Worm (Caenorhabditis elegans) whole organism, L4 larva: Measurements from ENCODE around the gene tyra-3.
A peak's percentile ranks its signal among the peaks of the same experiment; 100 is the strongest.

Source experiments
- D1046.2 ChIP-seq: fragments of 200-800 bp; sonication (Bioruptor generic); IDR thresholded peaks from 2 replicates; pipeline ENCODE4 v1.3.6; 2022; ENCODE audit warnings: missing genetic modification characterization, missing compliant biosample characterization
- F26F4.8 ChIP-seq: fragments of 200-800 bp; sonication (Bioruptor generic); conservative IDR thresholded peaks from 2 replicates; pipeline ENCODE4 v1.3.6; 2022; ENCODE audit warnings: missing genetic modification characterization, missing compliant biosample characterization
- R02D3.7 ChIP-seq: fragments of 150-350 bp; sonication (generic microtip); optimal IDR thresholded peaks from 3 replicates; lab custom pipeline; 2014; ENCODE audit warnings: missing biosample characterization, missing genetic modification characterization
- T26A8.4 ChIP-seq: fragments of 200-800 bp; sonication (Bioruptor generic); IDR thresholded peaks from 2 replicates; pipeline ENCODE4 v1.3.6; 2022; ENCODE audit warnings: missing genetic modification characterization, missing compliant biosample characterization
- Y48G9A.11 ChIP-seq: fragments of 200-800 bp; sonication (Bioruptor generic); IDR thresholded peaks from 2 replicates; pipeline ENCODE4 v1.3.6; 2022; ENCODE audit warnings: missing genetic modification reagents, missing genetic modification characterization, missing compliant biosample characterization
- Y75B8A.6 ChIP-seq: fragments of 200-800 bp; sonication (Bioruptor generic); IDR thresholded peaks from 2 replicates; pipeline ENCODE4 v1.3.6; 2022; ENCODE audit warnings: missing genetic modification reagents, missing genetic modification characterization, missing compliant biosample characterization
- aha-1 ChIP-seq: fragments of 150-350 bp; peaks from one replicate; lab custom pipeline; 2014; ENCODE audit warnings: missing biosample characterization, missing genetic modification characterization
- aly-2 ChIP-seq: sonication (generic microtip); optimal IDR thresholded peaks from 2 replicates; lab custom pipeline; 2018; ENCODE audit warnings: missing biosample characterization, missing genetic modification characterization
- ama-1 ChIP-seq: fragments of 150-350 bp; optimal IDR thresholded peaks from 2 replicates; lab custom pipeline; 2014; ENCODE audit warnings: inconsistent platforms, mixed read lengths
- arid-1 ChIP-seq: fragments of 200-800 bp; sonication (Bioruptor generic); conservative IDR thresholded peaks from 2 replicates; pipeline ENCODE4 v1.3.6; 2022; ENCODE audit warnings: missing genetic modification reagents, missing genetic modification characterization, missing compliant biosample characterization
- ceh-20 ChIP-seq: fragments of 200-800 bp; sonication (Bioruptor generic); IDR thresholded peaks from 2 replicates; pipeline ENCODE4 v1.3.6; 2022; ENCODE audit warnings: missing genetic modification reagents, missing genetic modification characterization, missing compliant biosample characterization
- ceh-44 ChIP-seq: fragments of 200-800 bp; sonication (Bioruptor generic); IDR thresholded peaks from 2 replicates; pipeline ENCODE4 v1.3.6; 2022; ENCODE audit warnings: missing genetic modification reagents, missing genetic modification characterization, missing compliant biosample characterization
- ceh-82 ChIP-seq: sonication (generic microtip); optimal IDR thresholded peaks from 2 replicates; lab custom pipeline; 2017; ENCODE audit warnings: missing biosample characterization, missing genetic modification characterization
- cey-2 ChIP-seq: sonication (generic microtip); optimal IDR thresholded peaks from 3 replicates; lab custom pipeline; 2017; ENCODE audit warnings: missing genetic modification characterization, mild to moderate bottlenecking, missing compliant biosample characterization, antibody characterized with exemption, borderline replicate concordance; ENCODE audit not compliant: insufficient read depth
- ctbp-1 ChIP-seq: fragments of 200-800 bp; sonication (Bioruptor generic); IDR thresholded peaks from 2 replicates; pipeline ENCODE4 v1.3.6; 2022; ENCODE audit warnings: missing genetic modification reagents, missing genetic modification characterization, missing compliant biosample characterization
- daf-12 ChIP-seq: fragments of 150-350 bp; optimal IDR thresholded peaks from 2 replicates; lab custom pipeline; 2014; ENCODE audit warnings: missing biosample characterization, missing genetic modification reagents, missing genetic modification characterization
- daf-16 ChIP-seq, 3 experiments: sonication (generic microtip); optimal IDR thresholded peaks; 2 replicates each; lab custom pipeline; 2016 to 2017; ENCODE audit warnings: missing genetic modification characterization in 3 of 3, missing genetic modification reagents in 3 of 3, mild to moderate bottlenecking in 2 of 3, missing compliant biosample characterization in 2 of 3, missing biosample characterization in 1 of 3, moderate library complexity in 1 of 3
- daf-8 ChIP-seq: fragments of 200-800 bp; sonication (Bioruptor generic); IDR thresholded peaks from 2 replicates; pipeline ENCODE4 v1.3.6; 2022; ENCODE audit warnings: missing genetic modification characterization, missing compliant biosample characterization
- dmd-6 ChIP-seq: fragments of 200-800 bp; sonication (Bioruptor generic); IDR thresholded peaks from 2 replicates; pipeline ENCODE4 v1.3.6; 2022; ENCODE audit warnings: missing genetic modification reagents, missing genetic modification characterization, missing compliant biosample characterization
- dmd-9 ChIP-seq: fragments of 200-800 bp; sonication (Bioruptor generic); IDR thresholded peaks from 2 replicates; pipeline ENCODE4 v1.3.6; 2022; ENCODE audit warnings: missing genetic modification reagents, missing genetic modification characterization, missing compliant biosample characterization
- dve-1 ChIP-seq: sonication (generic microtip); optimal IDR thresholded peaks from 2 replicates; lab custom pipeline; 2017; ENCODE audit warnings: antibody characterized with exemption, mild to moderate bottlenecking, missing genetic modification characterization, missing compliant biosample characterization; ENCODE audit not compliant: insufficient read depth
- egl-27 ChIP-seq: sonication (generic microtip); optimal IDR thresholded peaks from 3 replicates; lab custom pipeline; 2017; ENCODE audit warnings: missing biosample characterization, missing genetic modification reagents, missing genetic modification characterization
- egl-43 ChIP-seq: fragments of 200-800 bp; sonication (Bioruptor generic); IDR thresholded peaks from 2 replicates; pipeline ENCODE4 v1.3.6; 2022; ENCODE audit warnings: missing genetic modification reagents, missing genetic modification characterization, missing compliant biosample characterization
- fkh-10 ChIP-seq: fragments of 150-350 bp; optimal IDR thresholded peaks from 2 replicates; lab custom pipeline; 2014; ENCODE audit warnings: missing biosample characterization, missing genetic modification reagents, missing genetic modification characterization
- fos-1 ChIP-seq: fragments of 150-350 bp; optimal IDR thresholded peaks from 2 replicates; lab custom pipeline; 2014; ENCODE audit warnings: missing biosample characterization, missing genetic modification characterization
- hif-1 ChIP-seq, 2 experiments: sonication (generic microtip); optimal IDR thresholded peaks; 2 replicates each; lab custom pipeline; 2016 to 2017; ENCODE audit warnings: missing compliant biosample characterization in 2 of 2, missing genetic modification characterization in 2 of 2, missing genetic modification reagents in 2 of 2, missing genotype in 2 of 2, mild to moderate bottlenecking in 1 of 2
- hlh-11 ChIP-seq: fragments of 200-800 bp; sonication (Bioruptor generic); optimal IDR thresholded peaks from 2 replicates; lab custom pipeline; 2018; ENCODE audit warnings: mild to moderate bottlenecking, missing genetic modification characterization, missing compliant biosample characterization
- hlh-30 ChIP-seq: sonication (generic microtip); optimal IDR thresholded peaks from 2 replicates; lab custom pipeline; 2017; ENCODE audit warnings: antibody characterized with exemption, mild to moderate bottlenecking, missing genetic modification characterization, missing compliant biosample characterization; ENCODE audit not compliant: insufficient read depth
- hmg-1.1 ChIP-seq: fragments of 200-800 bp; sonication (Bioruptor generic); IDR thresholded peaks from 2 replicates; pipeline ENCODE4 v1.3.6; 2022; ENCODE audit warnings: missing genetic modification reagents, missing genetic modification characterization, missing compliant biosample characterization
- lin-29 ChIP-seq: fragments of 200-800 bp; sonication (Bioruptor generic); IDR thresholded peaks from 2 replicates; pipeline ENCODE4 v1.3.6; 2022; ENCODE audit warnings: missing genetic modification reagents, missing genetic modification characterization, missing compliant biosample characterization
- lsy-2 ChIP-seq, 2 experiments: fragments of 150-350 bp in 1 of 2; sonication (generic microtip) in 1 of 2; optimal IDR thresholded peaks; 2 replicates each; lab custom pipeline; 2014 to 2017; ENCODE audit warnings: missing biosample characterization in 2 of 2, missing genetic modification characterization in 2 of 2
- madf-5 ChIP-seq, 2 experiments: fragments of 200-800 bp; sonication (Bioruptor generic); IDR thresholded peaks; 2 replicates each; pipeline ENCODE4 v1.3.6; 2022; ENCODE audit warnings: missing compliant biosample characterization in 2 of 2, missing genetic modification characterization in 2 of 2
- mxl-3 ChIP-seq: fragments of 200-800 bp; sonication (Bioruptor generic); optimal IDR thresholded peaks from 2 replicates; lab custom pipeline; 2018; ENCODE audit warnings: mild to moderate bottlenecking, missing genetic modification characterization, missing compliant biosample characterization
- nhr-11 ChIP-seq: fragments of 150-350 bp; optimal IDR thresholded peaks from 2 replicates; lab custom pipeline; 2014; ENCODE audit warnings: missing biosample characterization, missing genetic modification characterization
- nhr-111 ChIP-seq: fragments of 200-800 bp; sonication (Bioruptor generic); optimal IDR thresholded peaks from 2 replicates; lab custom pipeline; 2018; ENCODE audit warnings: mild to moderate bottlenecking, missing genetic modification characterization, missing compliant biosample characterization
- nhr-28 ChIP-seq: fragments of 150-350 bp; optimal IDR thresholded peaks from 2 replicates; lab custom pipeline; 2014; ENCODE audit warnings: missing biosample characterization, missing genetic modification characterization
- nhr-41 ChIP-seq: fragments of 200-800 bp; sonication (Bioruptor generic); IDR thresholded peaks from 2 replicates; pipeline ENCODE4 v1.3.6; 2022; ENCODE audit warnings: missing genetic modification reagents, missing genetic modification characterization, missing compliant biosample characterization
- nhr-76 ChIP-seq: fragments of 150-350 bp; optimal IDR thresholded peaks from 2 replicates; lab custom pipeline; 2014; ENCODE audit warnings: missing biosample characterization, missing genetic modification characterization
- nhr-77 ChIP-seq: fragments of 150-350 bp; optimal IDR thresholded peaks from 2 replicates; lab custom pipeline; 2014; ENCODE audit warnings: missing biosample characterization, missing genetic modification characterization
- rbr-2 ChIP-seq: sonication (generic microtip); optimal IDR thresholded peaks from 2 replicates; lab custom pipeline; 2016; ENCODE audit warnings: missing genotype, missing genetic modification characterization, missing compliant biosample characterization
- saeg-2 ChIP-seq: fragments of 200-800 bp; sonication (Bioruptor generic); IDR thresholded peaks from 2 replicates; pipeline ENCODE4 v1.3.6; 2022; ENCODE audit warnings: missing genetic modification reagents, missing genetic modification characterization, missing compliant biosample characterization
- sdz-12 ChIP-seq: fragments of 200-800 bp; sonication (Bioruptor generic); optimal IDR thresholded peaks from 2 replicates; lab custom pipeline; 2018; ENCODE audit warnings: mild to moderate bottlenecking, missing genetic modification characterization, missing compliant biosample characterization
- snpc-1.2 ChIP-seq: fragments of 200-800 bp; sonication (Bioruptor generic); IDR thresholded peaks from 2 replicates; pipeline ENCODE4 v1.3.6; 2022; ENCODE audit warnings: missing genetic modification reagents, missing genetic modification characterization, missing compliant biosample characterization
- snpc-4 ChIP-seq: fragments of 150-350 bp; optimal IDR thresholded peaks from 2 replicates; lab custom pipeline; 2014; ENCODE audit warnings: missing biosample characterization, missing genetic modification characterization
- spr-1 ChIP-seq: sonication (generic microtip); optimal IDR thresholded peaks from 2 replicates; lab custom pipeline; 2016; ENCODE audit warnings: mild to moderate bottlenecking, missing genetic modification characterization, missing compliant biosample characterization
- unc-130 ChIP-seq: sonication (generic microtip); optimal IDR thresholded peaks from 2 replicates; lab custom pipeline; 2016; ENCODE audit warnings: missing genetic modification reagents, missing genetic modification characterization, missing compliant biosample characterization
- zag-1 ChIP-seq: fragments of 150-350 bp; optimal IDR thresholded peaks from 2 replicates; lab custom pipeline; 2014; ENCODE audit warnings: missing biosample characterization, missing genetic modification characterization
- zfp-2 ChIP-seq: sonication (generic microtip); optimal IDR thresholded peaks from 2 replicates; lab custom pipeline; 2016; ENCODE audit warnings: mild to moderate bottlenecking, missing genetic modification characterization, missing compliant biosample characterization
- zip-2 ChIP-seq: fragments of 150-350 bp; optimal IDR thresholded peaks from 2 replicates; lab custom pipeline; 2014; ENCODE audit warnings: missing biosample characterization, missing genetic modification characterization
- ztf-7 ChIP-seq: fragments of 150-350 bp; optimal IDR thresholded peaks from 2 replicates; lab custom pipeline; 2014; ENCODE audit warnings: missing biosample characterization, missing genetic modification characterization

Gene tyra-3

ce11 chrX:4969228-4969627 lies 21.4 kb downstream of the tyra-3 start, which contains the start of gene M03F4.6 (continued):
- no peak for TF ChIP-seq dmd-9 (GFP tag; lab: Robert Waterston, UW)
- no peak for TF ChIP-seq saeg-2
- no peak for TF ChIP-seq cey-2 (tag; lab: Kevin White, UChicago)
- TF ChIP-seq ceh-44, result no peak
- TF ChIP-seq hlh-11 (tag; lab: Kevin White, UChicago), result peak; percentile 62
- TF ChIP-seq nhr-28 (tag; lab: Kevin White, UChicago), result no peak
- TF ChIP-seq sdz-12 (GFP tag; lab: Kevin White, UChicago), result no peak
- no peak for TF ChIP-seq zag-1 (tag; lab: Kevin White, UChicago)
- TF ChIP-seq Y75B8A.6 (GFP tag; lab: Robert Waterston, UW), result peak; percentile 65
- no peak for TF ChIP-seq ceh-82
- no peak for TF ChIP-seq R02D3.7 (tag; lab: Kevin White, UChicago)
- no peak for TF ChIP-seq zfp-2 (tag; lab: Kevin White, UChicago)
- TF ChIP-seq snpc-1.2 (GFP tag; lab: Robert Waterston, UW), result no peak
- TF ChIP-seq spr-1, result no peak
- peak; percentile 59 for TF ChIP-seq arid-1
- TF ChIP-seq hlh-30 (tag; lab: Kevin White, UChicago), result no peak
- TF ChIP-seq F26F4.8 (GFP tag; lab: Robert Waterston, UW), result no peak
- no peak for TF ChIP-seq egl-43 (GFP tag; lab: Robert Waterston, UW)
- no peak for TF ChIP-seq unc-130 (GFP tag; lab: Kevin White, UChicago)
- TF ChIP-seq egl-27 (tag; lab: Kevin White, UChicago), result no peak
- TF ChIP-seq snpc-4, result no peak
- peak; percentile 37; the same call in 1 of the 2 replicates for TF ChIP-seq ceh-20
- no peak for TF ChIP-seq fos-1
- TF ChIP-seq lsy-2 (tag; optimal IDR thresholded peaks at IDR 0.05; lab: Kevin White, UChicago), result peak in 1 of 2 experiments; percentile 56
- TF ChIP-seq hmg-1.1 (GFP tag; lab: Robert Waterston, UW), result peak; percentile 55; the same call in 1 of the 2 replicates
- no peak for TF ChIP-seq nhr-11 (tag; lab: Kevin White, UChicago)
- TF ChIP-seq ztf-7 (tag; lab: Kevin White, UChicago), result no peak

- no peak for TF ChIP-seq daf-12
- TF ChIP-seq nhr-77 (tag; lab: Kevin White, UChicago), result no peak
- no peak for TF ChIP-seq aly-2 (tag; lab: Kevin White, UChicago)
- TF ChIP-seq zfp-2 (tag; lab: Kevin White, UChicago), result no peak
- no peak for TF ChIP-seq nhr-111 (GFP tag; lab: Kevin White, UChicago)
- no peak for TF ChIP-seq mxl-3 (GFP tag; lab: Kevin White, UChicago)
- TF ChIP-seq daf-8 (GFP tag; lab: Robert Waterston, UW), result no peak
- no peak for TF ChIP-seq egl-43 (GFP tag; lab: Robert Waterston, UW)
- no peak for TF ChIP-seq zip-2 (tag; lab: Kevin White, UChicago)
- TF ChIP-seq D1046.2 (GFP tag; lab: Robert Waterston, UW), result no peak
- peak; percentile 6 for TF ChIP-seq dve-1 (tag; lab: Kevin White, UChicago)
- no peak for TF ChIP-seq Y48G9A.11 (GFP tag; lab: Robert Waterston, UW)
- no peak for TF ChIP-seq hlh-30 (tag; lab: Kevin White, UChicago)
- TF ChIP-seq nhr-11 (tag; lab: Kevin White, UChicago), result no peak
- TF ChIP-seq fos-1, result no peak
- no peak for TF ChIP-seq nhr-76 (tag; lab: Kevin White, UChicago)
- no peak for TF ChIP-seq fkh-10 (GFP tag; lab: Kevin White, UChicago)
- TF ChIP-seq madf-5 (GFP tag; IDR thresholded peaks at IDR 0.05; lab: Robert Waterston, UW), result no peak
- TF ChIP-seq ama-1 (lab: Kevin White, UChicago), result no peak
- TF ChIP-seq dmd-6 (GFP tag; lab: Robert Waterston, UW), result peak; percentile 94
- TF ChIP-seq hif-1 (tag; optimal IDR thresholded peaks at IDR 0.05; lab: Kevin White, UChicago), result no peak
- TF ChIP-seq lin-29 (GFP tag; lab: Robert Waterston, UW), result no peak
- TF ChIP-seq nhr-41 (GFP tag; lab: Robert Waterston, UW), result no peak
- TF ChIP-seq rbr-2 (tag; lab: Kevin White, UChicago), result no peak
- no peak for TF ChIP-seq T26A8.4 (GFP tag; lab: Robert Waterston, UW)
- no peak for TF ChIP-seq sdz-12 (GFP tag; lab: Kevin White, UChicago)
- no peak for TF ChIP-seq ctbp-1 (GFP tag; lab: Robert Waterston, UW)
- TF ChIP-seq daf-16 (GFP tag; optimal IDR thresholded peaks at IDR 0.05; lab: Kevin White, UChicago), result peak in 1 of 2 experiments; percentile 5
- TF ChIP-seq daf-16 (tag; optimal IDR thresholded peaks at IDR 0.05; lab: Kevin White, UChicago), result peak; percentile 18
- peak; percentile 43 for TF ChIP-seq aha-1 (tag; lab: Kevin White, UChicago)
- TF ChIP-seq spr-1, result no peak
- no peak for TF ChIP-seq saeg-2
Observed at ce11 chrX:4970863-4971345, 23.1 kb downstream of the tyra-3 start, which contains the start of gene calu-1. calu-1 (minus strand) TSS chrX:4970913.
